Worm (Caenorhabditis elegans): Measurements from ENCODE around the gene sdz-35.

sdz-35 gene

ce11 chrII:3220723-3221122 lies 12.1 kb upstream of the sdz-35 start, which contains the start of gene ZC239.22:
Gene ZC239.22 (minus strand): TSS chrII:3220823.
- TF ChIP-seq efl-1 (optimal IDR thresholded peaks at IDR 0.05) (no peak), efl-1 (GFP tag; optimal IDR thresholded peaks at IDR 0.05 in 1 of 2) (no peak), nhr-47 (tag; optimal IDR thresholded peaks at IDR 0.05) (no peak), snu-23 (GFP tag; optimal IDR thresholded peaks at IDR 0.05) (no peak), unc-30 (tag; optimal IDR thresholded peaks at IDR 0.05) (no peak), C16A3.4 (tag; optimal IDR thresholded peaks at IDR 0.05) (no peak), lin-39 (tag; optimal IDR thresholded peaks at IDR 0.05) (no peak), pag-3 (tag; optimal IDR thresholded peaks at IDR 0.05; ENCODE audit: borderline replicate concordance, insufficient read depth) (no peak), hlh-17 (GFP tag; optimal IDR thresholded peaks at IDR 0.05; ENCODE audit: borderline replicate concordance) (no peak), lsy-2 (tag; optimal IDR thresholded peaks at IDR 0.05) (no peak), ama-1 (optimal IDR thresholded peaks at IDR 0.05) (no peak), elt-3 (tag; optimal IDR thresholded peaks at IDR 0.05) (no peak), xbp-1 (tag; optimal IDR thresholded peaks at IDR 0.05) (no peak), fkh-10 (GFP tag; optimal IDR thresholded peaks at IDR 0.05) (no peak), swsn-7 (tag; optimal IDR thresholded peaks at IDR 0.05) (no peak), ceh-8 (GFP tag; optimal IDR thresholded peaks at IDR 0.05) (no peak), sox-4 (tag; optimal IDR thresholded peaks at IDR 0.05) (no peak), nhr-28 (tag; optimal IDR thresholded peaks at IDR 0.05) (no peak), pax-3 (tag; optimal IDR thresholded peaks at IDR 0.05) (no peak), mep-1 (tag; optimal IDR thresholded peaks at IDR 0.05) (no peak), zag-1 (tag; optimal IDR thresholded peaks at IDR 0.05) (no peak)

ce11 chrII:3215762-3216161 lies 7.2 kb upstream of the sdz-35 start, which contains the start of gene ZC239.3:
Gene ZC239.3 (plus strand): TSS chrII:3216062.
- TF ChIP-seq xbp-1 (tag; optimal IDR thresholded peaks at IDR 0.05): peak; percentile 23

- TF ChIP-seq efl-1 (optimal IDR thresholded peaks at IDR 0.05): no peak
- TF ChIP-seq efl-1 (GFP tag; optimal IDR thresholded peaks at IDR 0.05 in 1 of 2): no peak
- no peak for TF ChIP-seq unc-30 (tag; optimal IDR thresholded peaks at IDR 0.05)
- TF ChIP-seq efl-3 (GFP tag; optimal IDR thresholded peaks at IDR 0.05): no peak
- TF ChIP-seq dpl-1 (GFP tag; optimal IDR thresholded peaks at IDR 0.05): no peak
- TF ChIP-seq mep-1 (tag; optimal IDR thresholded peaks at IDR 0.05): no peak
- TF ChIP-seq snpc-4 (tag; optimal IDR thresholded peaks at IDR 0.05): no peak
Observed at ce11 chrII:3213898-3214297, 5.3 kb upstream of the sdz-35 start, which contains the start of gene ZC239.4. Gene ZC239.4 (plus strand): TSS chrII:3214198.

ce11 chrII:3210365-3210764 lies 1.8 kb upstream of the sdz-35 start, which contains the start of gene ZC239.5:
Gene ZC239.5 (plus strand): TSS chrII:3210665.
- TF ChIP-seq nhr-11 (tag; optimal IDR thresholded peaks at IDR 0.05) (no peak), irx-1 (tag; optimal IDR thresholded peaks at IDR 0.05) (no peak), snu-23 (GFP tag; optimal IDR thresholded peaks at IDR 0.05) (no peak), nhr-84 (tag; optimal IDR thresholded peaks at IDR 0.05) (no peak), C34B4.2 (tag; optimal IDR thresholded peaks at IDR 0.05) (no peak), elt-2 (tag; optimal IDR thresholded peaks at IDR 0.05) (no peak), xbp-1 (tag; optimal IDR thresholded peaks at IDR 0.05) (no peak)

ce11 chrII:3209251-3209650 lies 672 bp upstream of the sdz-35 start, which contains the start of gene ZC239.6:
Gene ZC239.6 (plus strand): TSS chrII:3209631.
- TF ChIP-seq fkh-8 (tag; optimal IDR thresholded peaks at IDR 0.05) (no peak), ceh-82 (tag; optimal IDR thresholded peaks at IDR 0.05) (peak in 1 of 3 experiments; percentile 5), efl-1 (optimal IDR thresholded peaks at IDR 0.05) (peak; percentile 39 to 42), efl-1 (GFP tag; optimal IDR thresholded peaks at IDR 0.05 in 1 of 2) (peak; percentile 41 to 84), F16B12.6 (tag; optimal IDR thresholded peaks at IDR 0.05) (no peak), swsn-7 (tag; optimal IDR thresholded peaks at IDR 0.05) (peak; percentile 43), lin-35 (GFP tag; optimal IDR thresholded peaks at IDR 0.05) (peak in 1 of 2 experiments; percentile 8), lsy-2 (tag; optimal IDR thresholded peaks at IDR 0.05) (peak; percentile 23 to 51), nhr-85 (tag) (peak; percentile 46), lin-14 (GFP tag; optimal IDR thresholded peaks at IDR 0.05) (peak; percentile 69), unc-30 (tag; optimal IDR thresholded peaks at IDR 0.05) (no peak), mep-1 (tag; optimal IDR thresholded peaks at IDR 0.05) (peak; percentile 27), blmp-1 (tag; optimal IDR thresholded peaks at IDR 0.05) (peak; percentile 17), ets-5 (GFP tag; IDR thresholded peaks at IDR 0.05) (no peak), zag-1 (tag; optimal IDR thresholded peaks at IDR 0.05) (no peak), rnt-1 (tag; optimal IDR thresholded peaks at IDR 0.05) (peak; percentile 53), snu-23 (GFP tag; optimal IDR thresholded peaks at IDR 0.05) (peak; percentile 68), nhr-19 (GFP tag; conservative IDR thresholded peaks at IDR 0.05) (no peak), dpl-1 (GFP tag; optimal IDR thresholded peaks at IDR 0.05) (peak in 2 of 3 experiments; percentile 4 to 42), nhr-47 (tag; optimal IDR thresholded peaks at IDR 0.05) (peak; percentile 17), xbp-1 (tag; optimal IDR thresholded peaks at IDR 0.05) (peak; percentile 16), nhr-20 (tag; optimal IDR thresholded peaks at IDR 0.05) (peak; percentile 50), ztf-11 (tag; optimal IDR thresholded peaks at IDR 0.05) (no peak)

Measured in whole organism, L1 larva.